Worm (Caenorhabditis elegans) whole organism, L2 larva: ENCODE data around the gene T24D5.3.

Experiments used
- lin-39 ChIP-seq: fragments of 150-350 bp; optimal IDR thresholded peaks from 2 replicates; lab custom pipeline; 2014; ENCODE audit warnings: missing biosample characterization, missing genetic modification reagents, missing genetic modification characterization
- mdl-1 ChIP-seq, 2 experiments: fragments of 150-350 bp in 1 of 2; sonication (generic microtip) in 1 of 2; optimal IDR thresholded peaks; 2 replicates each; lab custom pipeline; 2017; ENCODE audit warnings: missing biosample characterization in 2 of 2, missing genetic modification characterization in 2 of 2
- skn-1 ChIP-seq: sonication (generic microtip); optimal IDR thresholded peaks from 2 replicates; lab custom pipeline; 2017; ENCODE audit warnings: missing biosample characterization, missing genetic modification characterization

- TF ChIP-seq mdl-1 (tag; optimal IDR thresholded peaks at IDR 0.05; lab: Kevin White, UChicago): no peak
- TF ChIP-seq skn-1 (tag; lab: Kevin White, UChicago): no peak
- TF ChIP-seq lin-39 (tag; lab: Kevin White, UChicago): no peak
Observed at ce11 chrX:12546804-12547203, 33.1 kb upstream of the T24D5.3 start.
